Worm (Caenorhabditis elegans): Measurements from ENCODE around the gene F22E5.1.

Gene F22E5.1

DNA sequence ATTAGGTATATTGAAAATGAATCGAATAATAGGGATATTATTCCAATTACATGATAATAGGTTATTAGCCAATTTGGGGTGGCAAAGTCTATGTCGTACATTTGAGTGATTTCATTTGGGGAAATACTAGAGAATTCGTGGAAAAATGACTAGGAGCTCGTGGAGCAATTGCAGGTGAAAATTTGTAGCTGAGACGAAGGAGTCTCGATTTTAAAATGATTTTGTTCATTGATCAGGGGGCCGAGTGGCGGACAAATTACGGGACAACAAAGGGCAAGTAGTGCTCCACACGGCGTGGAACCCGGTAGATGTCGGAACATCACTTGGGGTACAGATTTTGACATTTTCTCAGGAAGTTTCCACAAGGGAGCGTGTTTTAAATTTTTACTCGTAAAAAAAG, 24.8 kb downstream of the F22E5.1 start, which contains the start of gene sri-62:
TSS of gene sri-62 (minus strand) at position 101 of the 400 bp plus-strand sequence.
- no peak for TF ChIP-seq cog-1 (tag; optimal IDR thresholded peaks at IDR 0.05)
- no peak for TF ChIP-seq klf-2 (GFP tag; conservative IDR thresholded peaks at IDR 0.05)
- no peak for TF ChIP-seq ztf-23 (GFP tag; IDR thresholded peaks at IDR 0.05)
- TF ChIP-seq T22C8.4 (GFP tag; IDR thresholded peaks at IDR 0.05) = no peak
- no peak for TF ChIP-seq flt-1 (GFP tag; IDR thresholded peaks at IDR 0.05)
- TF ChIP-seq tab-1 (GFP tag; IDR thresholded peaks at IDR 0.05) = no peak
- no peak for TF ChIP-seq ref-1 (GFP tag; conservative IDR thresholded peaks at IDR 0.05)
- TF ChIP-seq ztf-29 (GFP tag; IDR thresholded peaks at IDR 0.05) = no peak

DNA sequence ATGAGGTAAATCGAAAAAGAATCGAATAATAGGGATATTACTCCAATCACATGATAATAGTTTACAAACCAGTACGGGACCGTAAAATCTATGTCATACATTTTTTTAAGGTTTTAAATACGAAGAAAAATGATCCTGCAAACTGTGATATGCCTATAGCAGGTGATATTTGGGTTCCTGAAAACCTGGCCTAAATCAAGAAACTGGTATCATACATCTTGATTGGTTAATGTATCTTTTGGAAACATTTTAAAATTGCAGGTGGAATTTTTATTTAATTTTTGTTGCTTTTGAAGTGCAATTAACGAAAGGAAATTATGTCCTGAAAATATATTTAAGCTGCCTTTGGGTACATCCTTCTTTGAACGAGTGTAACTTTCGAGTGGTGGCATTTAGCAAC, 26.7 kb downstream of the F22E5.1 start, which contains the start of gene sri-61:
TSS of gene sri-61 (minus strand) at position 101 of the 400 bp plus-strand sequence.
- TF ChIP-seq flt-1 (GFP tag; IDR thresholded peaks at IDR 0.05) = no peak
- no peak for TF ChIP-seq ztf-23 (GFP tag; IDR thresholded peaks at IDR 0.05)
- TF ChIP-seq cog-1 (tag; optimal IDR thresholded peaks at IDR 0.05) = no peak
- no peak for TF ChIP-seq ref-1 (GFP tag; conservative IDR thresholded peaks at IDR 0.05)
- TF ChIP-seq tab-1 (GFP tag; IDR thresholded peaks at IDR 0.05) = no peak
- TF ChIP-seq klf-2 (GFP tag; conservative IDR thresholded peaks at IDR 0.05) = no peak
- no peak for TF ChIP-seq ztf-29 (GFP tag; IDR thresholded peaks at IDR 0.05)
- TF ChIP-seq med-1 (GFP tag; optimal IDR thresholded peaks at IDR 0.05; ENCODE audit: insufficient read depth) = no peak
- no peak for TF ChIP-seq T22C8.4 (GFP tag; IDR thresholded peaks at IDR 0.05)

DNA sequence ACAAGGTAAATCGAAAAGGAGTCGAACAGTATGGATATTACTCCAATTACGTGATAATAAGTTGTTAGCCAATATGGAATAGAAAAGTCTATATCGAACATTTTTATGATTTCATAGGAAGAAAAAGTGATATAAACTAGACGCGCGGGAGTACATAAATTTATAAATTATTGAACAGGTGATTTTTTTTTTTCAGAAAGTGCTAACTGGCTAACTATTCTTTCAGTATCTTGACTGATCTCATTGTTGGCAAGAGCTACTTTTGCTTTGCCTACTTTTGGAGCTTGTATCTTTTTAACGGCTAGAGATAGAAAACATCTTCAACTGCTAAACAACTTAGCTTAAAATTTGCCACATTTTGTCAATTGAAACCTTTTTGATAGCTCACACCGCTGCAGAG, 29.2 kb downstream of the F22E5.1 start, which contains the start of gene sri-60:
TSS of gene sri-60 (minus strand) at position 101 of the 400 bp plus-strand sequence.
- no peak for TF ChIP-seq tab-1 (GFP tag; IDR thresholded peaks at IDR 0.05)
- no peak for TF ChIP-seq T22C8.4 (GFP tag; IDR thresholded peaks at IDR 0.05)
- TF ChIP-seq ztf-23 (GFP tag; IDR thresholded peaks at IDR 0.05) = no peak
- no peak for TF ChIP-seq flt-1 (GFP tag; IDR thresholded peaks at IDR 0.05)
- no peak for TF ChIP-seq klf-2 (GFP tag; conservative IDR thresholded peaks at IDR 0.05)
- TF ChIP-seq cog-1 (tag; optimal IDR thresholded peaks at IDR 0.05) = no peak
- TF ChIP-seq ztf-29 (GFP tag; IDR thresholded peaks at IDR 0.05) = no peak
- no peak for TF ChIP-seq med-1 (GFP tag; optimal IDR thresholded peaks at IDR 0.05; ENCODE audit: insufficient read depth)
- TF ChIP-seq ref-1 (GFP tag; conservative IDR thresholded peaks at IDR 0.05) = no peak

DNA sequence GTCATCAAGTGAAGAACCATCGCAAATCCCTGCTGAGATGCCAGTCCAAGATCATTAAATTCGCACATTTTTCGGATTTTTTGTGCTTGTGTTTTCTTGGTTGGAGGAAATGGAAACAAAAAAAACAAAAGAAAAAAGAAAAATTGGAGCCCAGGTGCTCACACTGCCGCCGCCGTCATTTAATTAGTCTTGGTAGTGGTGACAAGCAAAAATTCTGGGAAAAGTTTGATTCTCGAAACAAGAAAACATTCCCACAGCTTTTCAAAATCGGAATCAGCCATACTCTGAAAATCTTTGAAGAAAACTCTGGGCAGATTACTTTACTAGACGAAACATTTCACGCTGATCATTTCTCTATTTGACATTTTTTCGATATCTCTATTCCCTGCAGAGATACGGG, 31.6 kb downstream of the F22E5.1 start, which contains the start of gene srh-128:
TSS of gene srh-128 (minus strand) at position 101 of the 400 bp plus-strand sequence.
- TF ChIP-seq ztf-23 (GFP tag; IDR thresholded peaks at IDR 0.05) = no peak
- no peak for TF ChIP-seq ref-1 (GFP tag; conservative IDR thresholded peaks at IDR 0.05)
- no peak for TF ChIP-seq tab-1 (GFP tag; IDR thresholded peaks at IDR 0.05)
- no peak for TF ChIP-seq klf-2 (GFP tag; conservative IDR thresholded peaks at IDR 0.05)
- TF ChIP-seq T22C8.4 (GFP tag; IDR thresholded peaks at IDR 0.05) = no peak
- no peak for TF ChIP-seq cog-1 (tag; optimal IDR thresholded peaks at IDR 0.05)
- TF ChIP-seq med-1 (GFP tag; optimal IDR thresholded peaks at IDR 0.05; ENCODE audit: insufficient read depth) = no peak
- TF ChIP-seq ztf-29 (GFP tag; IDR thresholded peaks at IDR 0.05) = no peak
- TF ChIP-seq flt-1 (GFP tag; IDR thresholded peaks at IDR 0.05) = no peak

DNA sequence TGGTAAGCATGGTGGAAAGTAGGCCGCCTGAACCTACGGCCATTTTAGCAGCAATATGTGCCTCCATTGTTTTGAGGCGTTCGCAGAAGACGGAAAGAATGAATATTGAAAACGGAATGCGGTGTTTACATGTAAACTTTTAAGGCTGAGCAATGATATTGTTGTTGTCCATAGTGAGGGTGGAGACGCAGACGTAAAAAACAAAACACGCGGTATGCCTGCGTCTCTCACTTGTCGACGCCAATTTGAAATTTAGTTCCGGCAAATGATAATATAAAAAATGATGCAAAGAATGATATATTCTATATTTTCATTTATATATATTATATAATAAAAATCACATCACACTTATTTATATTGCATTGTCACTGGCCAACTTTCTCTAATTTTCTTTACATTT, 34.3 kb downstream of the F22E5.1 start, which contains the start of gene Y47G7B.2:
TSS of gene Y47G7B.2 (minus strand) at position 143 of the 400 bp plus-strand sequence.
- TF ChIP-seq cog-1 (tag; optimal IDR thresholded peaks at IDR 0.05) = no peak
- TF ChIP-seq klf-2 (GFP tag; conservative IDR thresholded peaks at IDR 0.05) = no peak
- TF ChIP-seq tab-1 (GFP tag; IDR thresholded peaks at IDR 0.05) = no peak
- no peak for TF ChIP-seq ztf-29 (GFP tag; IDR thresholded peaks at IDR 0.05)
- no peak for TF ChIP-seq ref-1 (GFP tag; conservative IDR thresholded peaks at IDR 0.05)
- no peak for TF ChIP-seq flt-1 (GFP tag; IDR thresholded peaks at IDR 0.05)
- TF ChIP-seq med-1 (GFP tag; optimal IDR thresholded peaks at IDR 0.05; ENCODE audit: insufficient read depth) = no peak
- no peak for TF ChIP-seq T22C8.4 (GFP tag; IDR thresholded peaks at IDR 0.05)
- TF ChIP-seq ztf-23 (GFP tag; IDR thresholded peaks at IDR 0.05) = no peak

DNA sequence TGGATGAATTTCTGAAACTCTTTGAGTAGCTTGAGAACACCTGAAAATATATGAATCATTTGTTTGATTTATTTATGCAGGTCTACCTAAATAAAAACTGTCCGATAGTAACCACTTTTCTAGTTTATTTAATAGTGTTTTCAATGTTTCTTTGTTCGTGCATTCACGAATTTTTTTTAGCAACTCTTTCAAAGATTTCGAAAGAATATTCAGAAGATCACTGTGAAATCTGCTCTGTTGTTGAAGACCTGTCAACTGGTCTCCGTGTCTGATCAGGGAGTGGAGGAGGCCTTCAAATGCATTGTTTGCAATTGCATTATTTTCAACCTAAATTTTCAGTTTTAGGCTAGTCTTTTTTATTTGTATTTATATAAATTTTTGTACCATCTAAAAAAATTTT, 36.4 kb downstream of the F22E5.1 start, which contains the start of gene T05A8.1:
TSS of gene T05A8.1 (minus strand) at position 101 of the 400 bp plus-strand sequence.
- TF ChIP-seq ztf-29 (GFP tag; IDR thresholded peaks at IDR 0.05) = no peak
- TF ChIP-seq tab-1 (GFP tag; IDR thresholded peaks at IDR 0.05) = no peak
- TF ChIP-seq med-1 (GFP tag; optimal IDR thresholded peaks at IDR 0.05; ENCODE audit: insufficient read depth) = no peak
- TF ChIP-seq T22C8.4 (GFP tag; IDR thresholded peaks at IDR 0.05) = no peak
- TF ChIP-seq ztf-23 (GFP tag; IDR thresholded peaks at IDR 0.05) = no peak
- no peak for TF ChIP-seq klf-2 (GFP tag; conservative IDR thresholded peaks at IDR 0.05)
- no peak for TF ChIP-seq flt-1 (GFP tag; IDR thresholded peaks at IDR 0.05)
- TF ChIP-seq cog-1 (tag; optimal IDR thresholded peaks at IDR 0.05) = no peak
- no peak for TF ChIP-seq ref-1 (GFP tag; conservative IDR thresholded peaks at IDR 0.05)

DNA sequence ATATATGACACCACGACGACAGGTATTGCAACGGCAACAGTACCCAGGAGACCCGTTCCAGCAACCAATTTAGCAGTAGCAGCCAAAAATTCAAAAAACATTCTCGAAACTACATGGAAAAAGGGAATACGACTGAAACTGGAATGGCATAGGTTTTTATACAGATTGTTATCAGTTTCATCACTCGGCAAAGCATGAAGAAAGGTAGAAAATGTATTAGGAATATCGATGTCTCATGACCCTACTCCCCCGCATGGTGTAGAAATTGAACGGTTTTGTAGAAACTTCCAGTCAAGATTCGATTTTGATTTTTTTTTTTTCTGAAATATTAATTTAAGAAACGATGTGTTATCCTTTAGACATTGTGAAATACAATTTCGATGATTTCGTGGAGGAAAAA, 37.3 kb downstream of the F22E5.1 start, which contains the start of gene T05A8.2:
TSS of gene T05A8.2 (minus strand) at position 101 of the 400 bp plus-strand sequence.
- TF ChIP-seq ref-1 (GFP tag; conservative IDR thresholded peaks at IDR 0.05) (no peak), flt-1 (GFP tag; IDR thresholded peaks at IDR 0.05) (no peak), ztf-23 (GFP tag; IDR thresholded peaks at IDR 0.05) (no peak), ztf-29 (GFP tag; IDR thresholded peaks at IDR 0.05) (no peak), klf-2 (GFP tag; conservative IDR thresholded peaks at IDR 0.05) (no peak), med-1 (GFP tag; optimal IDR thresholded peaks at IDR 0.05; ENCODE audit: insufficient read depth) (no peak), cog-1 (tag; optimal IDR thresholded peaks at IDR 0.05) (no peak), tab-1 (GFP tag; IDR thresholded peaks at IDR 0.05) (no peak), T22C8.4 (GFP tag; IDR thresholded peaks at IDR 0.05) (no peak)

DNA sequence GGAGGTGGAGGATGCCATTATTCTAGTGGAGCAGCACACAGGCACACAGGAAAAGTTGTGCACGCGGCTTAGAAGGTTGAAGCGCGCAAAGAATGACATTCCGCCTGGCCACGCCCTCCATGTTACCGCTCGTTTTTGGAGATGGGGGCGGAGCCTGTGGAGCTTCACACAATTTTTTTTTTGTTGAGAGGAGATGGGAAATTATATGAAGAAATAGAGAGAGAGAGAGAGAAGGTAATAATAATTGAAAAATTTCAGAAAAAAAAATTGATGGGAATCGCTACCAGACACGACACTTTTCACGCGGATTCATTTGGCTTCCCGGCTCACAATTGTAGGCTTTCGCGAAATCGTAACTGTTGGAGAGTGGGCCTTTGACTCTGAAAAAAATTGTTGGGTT, 43.8 kb downstream of the F22E5.1 start, which contains the start of gene T05A8.3:
TSS of gene T05A8.3 (minus strand) at position 101 of the 400 bp plus-strand sequence.
- no peak for TF ChIP-seq med-1 (GFP tag; optimal IDR thresholded peaks at IDR 0.05; ENCODE audit: insufficient read depth)
- no peak for TF ChIP-seq ztf-29 (GFP tag; IDR thresholded peaks at IDR 0.05)
- TF ChIP-seq T22C8.4 (GFP tag; IDR thresholded peaks at IDR 0.05) = no peak
- TF ChIP-seq flt-1 (GFP tag; IDR thresholded peaks at IDR 0.05) = no peak
- no peak for TF ChIP-seq cog-1 (tag; optimal IDR thresholded peaks at IDR 0.05)
- no peak for TF ChIP-seq tab-1 (GFP tag; IDR thresholded peaks at IDR 0.05)
- no peak for TF ChIP-seq ztf-23 (GFP tag; IDR thresholded peaks at IDR 0.05)
- TF ChIP-seq ref-1 (GFP tag; conservative IDR thresholded peaks at IDR 0.05) = no peak
- TF ChIP-seq klf-2 (GFP tag; conservative IDR thresholded peaks at IDR 0.05) = no peak

DNA sequence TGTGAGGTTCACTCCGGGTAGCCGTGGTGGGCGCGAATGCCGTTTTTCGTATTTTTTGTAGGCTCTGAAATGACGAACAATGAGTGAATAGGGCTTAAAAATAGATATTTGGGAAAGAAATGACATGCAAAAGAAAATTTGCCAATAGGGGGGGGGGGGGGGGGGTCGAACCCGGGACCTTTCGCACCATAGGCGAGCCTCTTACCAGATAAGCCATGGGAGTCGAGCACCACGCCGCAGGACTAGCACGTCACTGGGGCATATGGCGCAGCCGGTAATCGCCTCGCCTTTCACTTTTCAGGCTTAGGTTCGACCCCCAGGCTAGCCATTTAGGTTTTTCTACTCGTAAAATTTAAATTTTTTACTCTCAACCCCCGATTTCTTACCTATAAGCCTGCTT, 45.6 kb downstream of the F22E5.1 start:
- no peak for TF ChIP-seq tab-1 (GFP tag; IDR thresholded peaks at IDR 0.05)
- TF ChIP-seq ztf-23 (GFP tag; IDR thresholded peaks at IDR 0.05) = no peak
- TF ChIP-seq klf-2 (GFP tag; conservative IDR thresholded peaks at IDR 0.05) = no peak
- no peak for TF ChIP-seq ref-1 (GFP tag; conservative IDR thresholded peaks at IDR 0.05)
- no peak for TF ChIP-seq ztf-29 (GFP tag; IDR thresholded peaks at IDR 0.05)
- no peak for TF ChIP-seq med-1 (GFP tag; optimal IDR thresholded peaks at IDR 0.05; ENCODE audit: insufficient read depth)
- TF ChIP-seq cog-1 (tag; optimal IDR thresholded peaks at IDR 0.05) = no peak
- TF ChIP-seq flt-1 (GFP tag; IDR thresholded peaks at IDR 0.05) = no peak
- no peak for TF ChIP-seq T22C8.4 (GFP tag; IDR thresholded peaks at IDR 0.05)

Measured in whole organism, midembryonic.